Fruit fly (Drosophila melanogaster): ENCODE results near the gene CG14712.

The CG14712 gene

DNA sequence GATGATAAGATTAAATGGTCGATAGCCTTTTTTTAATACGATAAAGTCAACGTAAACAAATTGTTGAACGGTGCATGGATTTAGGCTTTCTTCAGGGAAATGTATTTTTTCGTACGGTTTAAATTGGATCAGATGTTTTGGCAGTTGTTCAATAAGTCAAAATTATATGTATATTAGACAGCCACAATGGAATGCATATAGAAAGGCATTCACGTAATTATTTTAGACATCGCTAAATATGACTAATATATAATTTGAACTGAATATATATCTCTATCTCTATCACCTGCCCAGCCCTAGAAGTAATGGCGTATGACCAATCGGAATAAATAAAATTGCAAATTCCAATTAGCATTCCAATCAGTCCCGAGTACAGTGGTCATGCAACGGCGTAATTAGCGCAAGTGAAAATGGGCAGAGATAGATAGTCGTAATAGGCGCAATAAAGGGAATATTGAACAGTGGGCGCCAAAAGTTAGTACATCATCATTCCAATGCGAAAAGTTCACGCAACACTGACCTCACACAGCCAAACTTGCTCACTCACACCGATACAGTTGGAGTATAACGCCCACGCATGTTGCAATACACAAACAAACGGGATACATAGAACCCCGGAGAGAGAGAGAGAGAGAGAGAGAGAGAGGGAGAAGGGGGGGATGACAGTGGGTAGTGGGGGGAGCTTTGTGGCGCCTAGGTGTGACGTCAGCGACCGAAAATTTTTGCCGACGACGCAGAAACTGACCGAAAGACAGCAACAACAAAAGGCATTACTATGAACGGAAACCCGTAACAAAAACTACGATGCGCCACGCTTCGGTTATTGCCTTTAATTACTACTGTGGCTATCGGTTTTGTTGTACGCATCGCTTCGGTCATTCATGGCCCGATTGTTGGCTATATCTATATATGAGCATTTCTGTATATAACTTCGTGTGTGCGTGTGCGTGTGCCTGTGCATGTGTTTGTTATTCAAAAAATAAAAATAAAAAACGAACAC is 20.1 kb downstream of the CG14712 start (continued):
- TF ChIP-seq CG4360 (GFP tag; IDR thresholded peaks at IDR 0.05) = no peak
- TF ChIP-seq CrebB (tag; optimal IDR thresholded peaks at IDR 0.05) = peak; percentile 25
- TF ChIP-seq CG34224 (GFP tag; IDR thresholded peaks at IDR 0.05; ENCODE audit: partially characterized antibody) = peak; percentile 14; the same call in 1 of the 3 replicates
- no peak for TF ChIP-seq bowl (GFP tag; IDR thresholded peaks at IDR 0.05)
- TF ChIP-seq amos (GFP tag; IDR thresholded peaks at IDR 0.05; ENCODE audit: partially characterized antibody) = peak; percentile 12; the same call in 1 of the 2 replicates
- 0 out of 2 replicates have a peak, but pooled peaks have one; percentile 31 for TF ChIP-seq slbo (GFP tag; IDR thresholded peaks at IDR 0.05)
- TF ChIP-seq disco-r (GFP tag; optimal IDR thresholded peaks at IDR 0.05) = no peak
- TF ChIP-seq slou (GFP tag; optimal IDR thresholded peaks at IDR 0.05) = no peak
- TF ChIP-seq cato (GFP tag; optimal IDR thresholded peaks at IDR 0.05; ENCODE audit: borderline replicate concordance) = no peak

- TF ChIP-seq CG32532 (GFP tag; IDR thresholded peaks at IDR 0.05) (peak; percentile 99), B-H1 (GFP tag; IDR thresholded peaks at IDR 0.05) (peak; percentile 95), CG10959 (GFP tag; IDR thresholded peaks at IDR 0.05) (peak; percentile 82), Hr3 (GFP tag; optimal IDR thresholded peaks at IDR 0.05) (peak; percentile 93), sqz (GFP tag; optimal IDR thresholded peaks at IDR 0.05) (peak; percentile 91), luna (GFP tag; optimal IDR thresholded peaks at IDR 0.05) (peak; percentile 97), Ravus (GFP tag; IDR thresholded peaks at IDR 0.05) (peak; percentile 93), CG13123 (GFP tag; optimal IDR thresholded peaks at IDR 0.05) (peak; percentile 91), MESR4 (GFP tag; optimal IDR thresholded peaks at IDR 0.05) (peak; percentile 49), CG11085 (GFP tag; IDR thresholded peaks at IDR 0.05) (peak; percentile 96), dpn (GFP tag; optimal IDR thresholded peaks at IDR 0.05) (peak; percentile 98), Atf3 (GFP tag; optimal IDR thresholded peaks at IDR 0.05) (peak; percentile 89), mirr (GFP tag; optimal IDR thresholded peaks at IDR 0.05) (peak; percentile 98), Chrac-16 (GFP tag; optimal IDR thresholded peaks at IDR 0.05) (peak; percentile 95), CG18599 (GFP tag; optimal IDR thresholded peaks at IDR 0.05) (peak; percentile 95), vfl (GFP tag; optimal IDR thresholded peaks at IDR 0.05) (peak; percentile 97), Blimp-1 (GFP tag; optimal IDR thresholded peaks at IDR 0.05) (peak; percentile 86), CG4404 (GFP tag; IDR thresholded peaks at IDR 0.05) (peak; percentile 94), HLH3B (GFP tag; IDR thresholded peaks at IDR 0.05) (peak; percentile 97), ken (GFP tag; IDR thresholded peaks at IDR 0.05) (peak; percentile 96), z (GFP tag; IDR thresholded peaks at IDR 0.05) (peak; percentile 53; the same call in 1 of the 3 replicates), CG3163 (GFP tag; optimal IDR thresholded peaks at IDR 0.05) (peak; percentile 88), Ssrp (tag; optimal IDR thresholded peaks at IDR 0.05) (peak; percentile 89), CG2889 (GFP tag; IDR thresholded peaks at IDR 0.05) (peak; percentile 95), oc (tag; optimal IDR thresholded peaks at IDR 0.05) (peak; percentile 93), Antp (GFP tag; optimal IDR thresholded peaks at IDR 0.05) (peak; percentile 98), pita (GFP tag; optimal IDR thresholded peaks at IDR 0.05) (no peak), lov (optimal IDR thresholded peaks at IDR 0.05) (no peak), lov (GFP tag; IDR thresholded peaks at IDR 0.05) (peak; percentile 92; the same call in 2 of the 3 replicates), cato (GFP tag; optimal IDR thresholded peaks at IDR 0.05; ENCODE audit: borderline replicate concordance) (peak; percentile 85), Poxn (GFP tag; IDR thresholded peaks at IDR 0.05) (peak; percentile 96), kni (GFP tag; optimal IDR thresholded peaks at IDR 0.05) (no peak), dmrt99B (tag; optimal IDR thresholded peaks at IDR 0.05) (peak; percentile 97), Hmx (GFP tag; optimal IDR thresholded peaks at IDR 0.05) (peak; percentile 90), CG10366 (GFP tag; IDR thresholded peaks at IDR 0.05) (peak; percentile 98), ase (GFP tag; IDR thresholded peaks at IDR 0.05) (peak; percentile 94), D (optimal IDR thresholded peaks at IDR 0.05) (no peak), D (GFP tag; optimal IDR thresholded peaks at IDR 0.05) (peak; percentile 82), Trl (optimal IDR thresholded peaks at IDR 0.05) (no peak), Trl (GFP tag; optimal IDR thresholded peaks at IDR 0.05) (peak; percentile 98)
These were observed 20.9 kb downstream of the CG14712 start for dm6 chr3R:11649449-11649848.

Data from whole organism, embryonic.